Worm (Caenorhabditis elegans): Measurements from ENCODE around the gene C56A3.6.

ce11 chrV:13593083-13593482 is 36.9 kb upstream of the C56A3.6 start, which contains the start of gene F53F4.4:
- TF ChIP-seq pha-4 (tag; optimal IDR thresholded peaks at IDR 0.05) (no peak), ceh-18 (tag; optimal IDR thresholded peaks at IDR 0.05) (no peak), odd-2 (tag; optimal IDR thresholded peaks at IDR 0.05) (no peak), nhr-11 (tag; optimal IDR thresholded peaks at IDR 0.05) (no peak), rnt-1 (tag; optimal IDR thresholded peaks at IDR 0.05) (no peak), sdc-2 (tag; optimal IDR thresholded peaks at IDR 0.05) (no peak), unc-86 (tag; optimal IDR thresholded peaks at IDR 0.05) (no peak), ama-1 (optimal IDR thresholded peaks at IDR 0.05) (no peak), syd-9 (tag; optimal IDR thresholded peaks at IDR 0.05) (no peak), lim-6 (tag; optimal IDR thresholded peaks at IDR 0.05) (no peak), unc-55 (GFP tag; optimal IDR thresholded peaks at IDR 0.05) (no peak), K02D7.2 (tag; optimal IDR thresholded peaks at IDR 0.05) (no peak), pros-1 (tag; optimal IDR thresholded peaks at IDR 0.05) (no peak)

All from whole organism, late embryonic.